Worm (Caenorhabditis elegans): ENCODE data around the gene T04F3.4.

The T04F3.4 gene

ce11 chrV:11776538-11776937, 13.7 kb upstream of the T04F3.4 start, which contains the start of gene F55A11.6:
Gene F55A11.6 (plus strand): TSS chrV:11776838.
- TF ChIP-seq nhr-27 (tag; optimal IDR thresholded peaks at IDR 0.05) (no peak), tbp1 (GFP tag; optimal IDR thresholded peaks at IDR 0.05) (no peak), pha-4 (tag; optimal IDR thresholded peaks at IDR 0.05) (no peak), egl-18 (GFP tag; IDR thresholded peaks at IDR 0.05) (no peak), hlh-12 (tag; optimal IDR thresholded peaks at IDR 0.05) (no peak), die-1 (tag; optimal IDR thresholded peaks at IDR 0.05) (no peak), lir-1 (GFP tag; conservative IDR thresholded peaks at IDR 0.05) (no peak), ccch-3 (GFP tag; optimal IDR thresholded peaks at IDR 0.05) (no peak), Y53F4B.3 (GFP tag; IDR thresholded peaks at IDR 0.05) (no peak)

ce11 chrV:11773934-11774333, 11.1 kb upstream of the T04F3.4 start:
- peak; percentile 14 for TF ChIP-seq nhr-80 (tag; optimal IDR thresholded peaks at IDR 0.05)
- no peak for TF ChIP-seq C06A6.2 (GFP tag; conservative IDR thresholded peaks at IDR 0.05)
- TF ChIP-seq tlf-1 (GFP tag; optimal IDR thresholded peaks at IDR 0.05), result no peak

- TF ChIP-seq K12H6.12 (tag; optimal IDR thresholded peaks at IDR 0.05), result no peak
- TF ChIP-seq let-607 (tag; optimal IDR thresholded peaks at IDR 0.05), result no peak
- no peak for TF ChIP-seq hmg-20 (GFP tag; IDR thresholded peaks at IDR 0.05)
- no peak for TF ChIP-seq sea-2 (GFP tag; IDR thresholded peaks at IDR 0.05)
- no peak for TF ChIP-seq attf-5 (GFP tag; optimal IDR thresholded peaks at IDR 0.05)
- TF ChIP-seq F10E7.11 (tag; optimal IDR thresholded peaks at IDR 0.05), result no peak
- TF ChIP-seq madf-8 (GFP tag; conservative IDR thresholded peaks at IDR 0.05), result no peak
- no peak for TF ChIP-seq lag-1 (GFP tag; IDR thresholded peaks at IDR 0.05)
- TF ChIP-seq ama-1 (optimal IDR thresholded peaks at IDR 0.05), result no peak
- no peak for TF ChIP-seq ama-1 (GFP tag; optimal IDR thresholded peaks at IDR 0.05)
- TF ChIP-seq B0261.1 (tag; optimal IDR thresholded peaks at IDR 0.05), result no peak
- no peak for TF ChIP-seq madf-3 (GFP tag; IDR thresholded peaks at IDR 0.05)
- no peak for TF ChIP-seq hrde-1 (tag; optimal IDR thresholded peaks at IDR 0.05; ENCODE audit: borderline replicate concordance)
- TF ChIP-seq nhr-90 (tag; optimal IDR thresholded peaks at IDR 0.05), result no peak
- TF ChIP-seq snpc-3.4 (tag; optimal IDR thresholded peaks at IDR 0.05), result no peak
- TF ChIP-seq snpc-1.1 (tag; optimal IDR thresholded peaks at IDR 0.05; ENCODE audit: insufficient read depth), result no peak
- no peak for TF ChIP-seq lin-40 (tag; optimal IDR thresholded peaks at IDR 0.05)
- no peak for TF ChIP-seq zim-3 (tag; optimal IDR thresholded peaks at IDR 0.05)
- TF ChIP-seq madf-6 (GFP tag; IDR thresholded peaks at IDR 0.05), result no peak
- TF ChIP-seq dpff-1 (tag; optimal IDR thresholded peaks at IDR 0.05), result no peak
Observed at ce11 chrV:11773420-11773819, 10.6 kb upstream of the T04F3.4 start, which contains the start of gene bus-18. Gene bus-18 (plus strand): TSS chrV:11773720.

ce11 chrV:11770053-11770517, 7.2 kb upstream of the T04F3.4 start, which contains the start of gene F55A11.4:
Gene F55A11.4 (plus strand): TSS chrV:11770467.
- no peak for TF ChIP-seq mel-28 (tag; optimal IDR thresholded peaks at IDR 0.05; ENCODE audit: borderline replicate concordance)
- TF ChIP-seq B0261.1 (tag; optimal IDR thresholded peaks at IDR 0.05), result no peak
- no peak for TF ChIP-seq nfya-2 (GFP tag; IDR thresholded peaks at IDR 0.05)
- TF ChIP-seq bed-2 (GFP tag; IDR thresholded peaks at IDR 0.05), result no peak
- TF ChIP-seq hsf-1 (GFP tag; IDR thresholded peaks at IDR 0.05), result peak; percentile 32; the same call in 1 of the 2 replicates
- peak; percentile 59 for TF ChIP-seq dox-1 (GFP tag; IDR thresholded peaks at IDR 0.05)
- TF ChIP-seq F52B5.7 (tag; optimal IDR thresholded peaks at IDR 0.05), result peak; percentile 49
- TF ChIP-seq aptf-3 (GFP tag; IDR thresholded peaks at IDR 0.05), result peak; percentile 52; the same call in 1 of the 2 replicates
- TF ChIP-seq rcor-1 (GFP tag; IDR thresholded peaks at IDR 0.05), result no peak; the same call in 1 of the 2 replicates
- TF ChIP-seq K12H6.12 (tag; optimal IDR thresholded peaks at IDR 0.05), result no peak
- no peak for TF ChIP-seq F37B4.10 (GFP tag; IDR thresholded peaks at IDR 0.05)
- TF ChIP-seq madf-8 (GFP tag; conservative IDR thresholded peaks at IDR 0.05), result peak; percentile 52
- TF ChIP-seq ztf-3 (GFP tag; optimal IDR thresholded peaks at IDR 0.05), result no peak
- no peak for TF ChIP-seq ceh-40 (GFP tag; IDR thresholded peaks at IDR 0.05)
- no peak for TF ChIP-seq F39B2.1 (GFP tag; IDR thresholded peaks at IDR 0.05)
- no peak for TF ChIP-seq chd-7 (tag; optimal IDR thresholded peaks at IDR 0.05)
- TF ChIP-seq F57A8.1 (GFP tag; optimal IDR thresholded peaks at IDR 0.05), result no peak

All from whole organism, young adult.